Fruit fly (Drosophila melanogaster) whole organism, embryonic: ENCODE measurements around the gene CG13074.
A peak's percentile ranks its signal among the peaks of the same experiment; 100 is the strongest.

Experiments
- Ada2b ChIP-seq: fragments of 200-800 bp; sonication (Bioruptor generic); IDR thresholded peaks from 2 replicates; pipeline ENCODE4 v1.3.6; 2022; ENCODE audit warnings: missing biosample characterization, missing genetic modification characterization
- Atf6 ChIP-seq: fragments of 200-800 bp; sonication (Bioruptor generic); IDR thresholded peaks from 2 replicates; pipeline ENCODE4 v1.3.6; 2022; ENCODE audit warnings: missing biosample characterization, missing genetic modification characterization
- C15 ChIP-seq: fragments of 200-800 bp; sonication (Bioruptor generic); IDR thresholded peaks from 3 replicates; pipeline ENCODE4 v1.3.6; 2022; ENCODE audit warnings: missing biosample characterization, missing genetic modification characterization
- CG1024 ChIP-seq: fragments of 200-800 bp; sonication (Bioruptor generic); IDR thresholded peaks from 2 replicates; pipeline ENCODE4 v1.3.6; 2022; ENCODE audit warnings: missing biosample characterization, missing genetic modification characterization
- CG13287 ChIP-seq: fragments of 200-800 bp; sonication (Bioruptor generic); IDR thresholded peaks from 2 replicates; pipeline ENCODE4 v1.3.6; 2022; ENCODE audit warnings: missing biosample characterization, missing genetic modification characterization; ENCODE audit not compliant: partially characterized antibody
- CG13624 ChIP-seq: fragments of 200-800 bp; sonication (Bioruptor generic); optimal IDR thresholded peaks from 2 replicates; lab custom pipeline; 2016; ENCODE audit warnings: missing biosample characterization, missing genetic modification characterization
- CG14441 ChIP-seq: fragments of 200-800 bp; sonication (Bioruptor generic); IDR thresholded peaks from 2 replicates; pipeline ENCODE4 v1.3.6; 2022; ENCODE audit warnings: missing biosample characterization, missing genetic modification characterization
- CG14667 ChIP-seq: fragments of 200-800 bp; sonication (Bioruptor generic); IDR thresholded peaks from 2 replicates; pipeline ENCODE4 v1.3.6; 2022; ENCODE audit warnings: missing biosample characterization, missing genetic modification characterization
- CG14965 ChIP-seq: fragments of 200-800 bp; sonication (Bioruptor generic); optimal IDR thresholded peaks from 2 replicates; lab custom pipeline; 2016; ENCODE audit warnings: missing biosample characterization, missing genetic modification characterization, borderline replicate concordance
- CG15073 ChIP-seq: fragments of 200-800 bp; sonication (Bioruptor generic); optimal IDR thresholded peaks from 2 replicates; lab custom pipeline; 2016; ENCODE audit warnings: missing biosample characterization, missing genetic modification characterization
- CG17361 ChIP-seq: fragments of 200-800 bp; sonication (Bioruptor generic); IDR thresholded peaks from 3 replicates; pipeline ENCODE4 v1.3.6; 2022; ENCODE audit warnings: missing biosample characterization, missing genetic modification characterization
- CG2116 ChIP-seq: fragments of 200-800 bp; sonication (Bioruptor generic); optimal IDR thresholded peaks from 3 replicates; lab custom pipeline; 2018; ENCODE audit warnings: missing biosample characterization, mild to moderate bottlenecking, missing genetic modification characterization
- CG2712 ChIP-seq: fragments of 200-800 bp; optimal IDR thresholded peaks from 3 replicates; lab custom pipeline; 2019; ENCODE audit warnings: missing biosample characterization, mild to moderate bottlenecking, missing genetic modification characterization, moderate library complexity
- CG2889 ChIP-seq: fragments of 200-800 bp; sonication (Bioruptor generic); IDR thresholded peaks from 3 replicates; pipeline ENCODE4 v1.3.6; 2022; ENCODE audit warnings: missing biosample characterization, missing genetic modification characterization
- CG30403 ChIP-seq: fragments of 200-800 bp; sonication (Bioruptor generic); optimal IDR thresholded peaks from 3 replicates; lab custom pipeline; 2016; ENCODE audit warnings: missing biosample characterization, missing genetic modification characterization
- CG4404 ChIP-seq: fragments of 200-800 bp; sonication (Bioruptor generic); IDR thresholded peaks from 2 replicates; pipeline ENCODE4 v1.3.6; 2022; ENCODE audit warnings: missing biosample characterization, missing genetic modification characterization
- CG6654 ChIP-seq: fragments of 200-800 bp; sonication (Bioruptor generic); optimal IDR thresholded peaks from 2 replicates; lab custom pipeline; 2017; ENCODE audit warnings: missing biosample characterization, mild to moderate bottlenecking, missing genetic modification characterization
- CG9609 ChIP-seq: fragments of 200-800 bp; sonication (Bioruptor generic); optimal IDR thresholded peaks from 3 replicates; lab custom pipeline; 2016; ENCODE audit warnings: missing biosample characterization, missing genetic modification characterization
- CG9797 ChIP-seq: fragments of 200-800 bp; sonication (Bioruptor generic); optimal IDR thresholded peaks from 3 replicates; lab custom pipeline; 2018; ENCODE audit warnings: missing biosample characterization, mild to moderate bottlenecking, missing genetic modification characterization
- D19A ChIP-seq: fragments of 200-800 bp; optimal IDR thresholded peaks from 3 replicates; lab custom pipeline; 2019; ENCODE audit warnings: missing biosample characterization, mild to moderate bottlenecking, missing genetic modification characterization, moderate library complexity
- Dbx ChIP-seq: fragments of 200-800 bp; sonication (Bioruptor generic); IDR thresholded peaks from 3 replicates; pipeline ENCODE4 v1.3.6; 2022; ENCODE audit warnings: missing biosample characterization, missing genetic modification characterization
- Dek ChIP-seq: fragments of 200-800 bp; sonication (Bioruptor generic); optimal IDR thresholded peaks from 3 replicates; lab custom pipeline; 2019; ENCODE audit warnings: missing biosample characterization, mild to moderate bottlenecking, missing genetic modification characterization, moderate library complexity
- Gug ChIP-seq: fragments of 200-800 bp; sonication (Bioruptor generic); IDR thresholded peaks from 4 replicates; pipeline ENCODE4 v1.3.6; 2022; ENCODE audit warnings: missing biosample characterization, missing genetic modification characterization
- Hmr ChIP-seq: fragments of 200-800 bp; sonication (Bioruptor generic); optimal IDR thresholded peaks from 3 replicates; lab custom pipeline; 2017; ENCODE audit warnings: mild to moderate bottlenecking, missing biosample characterization, missing genetic modification reagents, missing genetic modification characterization
- Hmx ChIP-seq: fragments of 200-800 bp; sonication (Bioruptor generic); optimal IDR thresholded peaks from 2 replicates; lab custom pipeline; 2016; ENCODE audit warnings: missing biosample characterization, missing genetic modification characterization
- Max ChIP-seq: fragments of 200-800 bp; sonication (Bioruptor generic); optimal IDR thresholded peaks from 2 replicates; lab custom pipeline; 2016; ENCODE audit warnings: missing biosample characterization, mild to moderate bottlenecking, missing genetic modification characterization
- Med ChIP-seq: fragments of 200-800 bp; sonication (Bioruptor generic); peaks from one replicate; lab custom pipeline; 2016; ENCODE audit warnings: missing biosample characterization, missing genetic modification characterization, mild to moderate bottlenecking, inconsistent platforms, moderate library complexity
- Mrtf ChIP-seq: fragments of 200-800 bp; sonication (Bioruptor generic); IDR thresholded peaks from 3 replicates; pipeline ENCODE4 v1.3.6; 2022; ENCODE audit warnings: missing biosample characterization, missing genetic modification characterization
- NC2α ChIP-seq: fragments of 200-800 bp; sonication (Bioruptor generic); optimal IDR thresholded peaks from 2 replicates; lab custom pipeline; 2016; ENCODE audit warnings: missing biosample characterization, missing genetic modification characterization
- NC2β ChIP-seq: fragments of 200-800 bp; sonication (Bioruptor generic); optimal IDR thresholded peaks from 2 replicates; lab custom pipeline; 2016; ENCODE audit warnings: missing biosample characterization, missing genetic modification characterization
- Sin3A ChIP-seq: fragments of >200 bp; optimal IDR thresholded peaks from 2 replicates; lab custom pipeline; 2018
- Sox102F ChIP-seq: fragments of 200-800 bp; sonication (Bioruptor generic); optimal IDR thresholded peaks from 2 replicates; lab custom pipeline; 2018; ENCODE audit warnings: missing biosample characterization, mild to moderate bottlenecking, missing genetic modification characterization, moderate library complexity
- Sry-δ ChIP-seq: fragments of 200-800 bp; sonication (Bioruptor generic); optimal IDR thresholded peaks from 2 replicates; lab custom pipeline; 2016; ENCODE audit warnings: missing biosample characterization, missing genetic modification characterization
- Xbp1 ChIP-seq: fragments of 200-800 bp; sonication (Bioruptor generic); optimal IDR thresholded peaks from 3 replicates; lab custom pipeline; 2016; ENCODE audit warnings: missing biosample characterization, mild to moderate bottlenecking, missing genetic modification characterization
- YL-1 ChIP-seq: fragments of 200-800 bp; sonication (Bioruptor generic); optimal IDR thresholded peaks from 3 replicates; lab custom pipeline; 2017; ENCODE audit warnings: missing biosample characterization, mild to moderate bottlenecking, missing genetic modification characterization
- amos ChIP-seq: fragments of 200-800 bp; sonication (Bioruptor generic); IDR thresholded peaks from 2 replicates; pipeline ENCODE4 v1.3.6; 2022; ENCODE audit warnings: missing biosample characterization, missing genetic modification characterization; ENCODE audit not compliant: partially characterized antibody
- ase ChIP-seq: fragments of 200-800 bp; sonication (Bioruptor generic); IDR thresholded peaks from 3 replicates; pipeline ENCODE4 v1.3.6; 2022; ENCODE audit warnings: missing biosample characterization, missing genetic modification characterization
- cwo ChIP-seq: fragments of 200-800 bp; sonication (Bioruptor generic); optimal IDR thresholded peaks from 3 replicates; lab custom pipeline; 2017; ENCODE audit warnings: missing biosample characterization, missing genetic modification characterization, mild to moderate bottlenecking, moderate library complexity, missing genetic modification reagents
- dmrt11E ChIP-seq: fragments of 200-800 bp; sonication (Bioruptor generic); optimal IDR thresholded peaks from 3 replicates; lab custom pipeline; 2018; ENCODE audit warnings: missing biosample characterization, mild to moderate bottlenecking, missing genetic modification characterization, moderate library complexity
- dmrt99B ChIP-seq: fragments of 200-800 bp; sonication (Bioruptor generic); optimal IDR thresholded peaks from 2 replicates; lab custom pipeline; 2018; ENCODE audit warnings: missing biosample characterization, mild to moderate bottlenecking, missing genetic modification characterization, moderate library complexity
- fu2 ChIP-seq: fragments of 200-800 bp; sonication (Bioruptor generic); optimal IDR thresholded peaks from 2 replicates; lab custom pipeline; 2016; ENCODE audit warnings: missing biosample characterization, missing genetic modification characterization
- lmd ChIP-seq: fragments of 200-800 bp; sonication (Bioruptor generic); IDR thresholded peaks from 2 replicates; pipeline ENCODE4 v1.3.6; 2022; ENCODE audit warnings: missing biosample characterization, missing genetic modification characterization
- nerfin-1 ChIP-seq: fragments of 200-800 bp; sonication (Bioruptor generic); optimal IDR thresholded peaks from 3 replicates; lab custom pipeline; 2019; ENCODE audit warnings: missing biosample characterization, mild to moderate bottlenecking, missing genetic modification characterization, moderate library complexity
- nerfin-2 ChIP-seq: fragments of 200-800 bp; sonication (Bioruptor generic); IDR thresholded peaks from 2 replicates; pipeline ENCODE4 v1.3.6; 2022; ENCODE audit warnings: missing biosample characterization, missing genetic modification characterization; ENCODE audit not compliant: partially characterized antibody
- pnt ChIP-seq: fragments of 200-800 bp; sonication (Bioruptor generic); optimal IDR thresholded peaks from 3 replicates; lab custom pipeline; 2016; ENCODE audit warnings: missing biosample characterization, missing genetic modification characterization
- sd ChIP-seq: fragments of 200-800 bp; sonication (Bioruptor generic); optimal IDR thresholded peaks from 3 replicates; lab custom pipeline; 2018; ENCODE audit warnings: missing biosample characterization, mild to moderate bottlenecking, missing genetic modification characterization, moderate library complexity
- stwl ChIP-seq: fragments of 200-800 bp; sonication (Bioruptor generic); optimal IDR thresholded peaks from 3 replicates; lab custom pipeline; 2018; ENCODE audit warnings: missing biosample characterization, mild to moderate bottlenecking, missing genetic modification characterization, moderate library complexity
- toy ChIP-seq: fragments of 200-800 bp; sonication (Bioruptor generic); IDR thresholded peaks from 2 replicates; pipeline ENCODE4 v1.3.6; 2022; ENCODE audit warnings: missing biosample characterization, missing genetic modification characterization
- unc-4 ChIP-seq: fragments of 200-800 bp; sonication (Bioruptor generic); IDR thresholded peaks from 2 replicates; pipeline ENCODE4 v1.3.6; 2022; ENCODE audit warnings: missing biosample characterization, missing genetic modification characterization; ENCODE audit not compliant: partially characterized antibody
- yki ChIP-seq: fragments of >200 bp; optimal IDR thresholded peaks from 3 replicates; lab custom pipeline; 2018

The CG13074 gene

DNA sequence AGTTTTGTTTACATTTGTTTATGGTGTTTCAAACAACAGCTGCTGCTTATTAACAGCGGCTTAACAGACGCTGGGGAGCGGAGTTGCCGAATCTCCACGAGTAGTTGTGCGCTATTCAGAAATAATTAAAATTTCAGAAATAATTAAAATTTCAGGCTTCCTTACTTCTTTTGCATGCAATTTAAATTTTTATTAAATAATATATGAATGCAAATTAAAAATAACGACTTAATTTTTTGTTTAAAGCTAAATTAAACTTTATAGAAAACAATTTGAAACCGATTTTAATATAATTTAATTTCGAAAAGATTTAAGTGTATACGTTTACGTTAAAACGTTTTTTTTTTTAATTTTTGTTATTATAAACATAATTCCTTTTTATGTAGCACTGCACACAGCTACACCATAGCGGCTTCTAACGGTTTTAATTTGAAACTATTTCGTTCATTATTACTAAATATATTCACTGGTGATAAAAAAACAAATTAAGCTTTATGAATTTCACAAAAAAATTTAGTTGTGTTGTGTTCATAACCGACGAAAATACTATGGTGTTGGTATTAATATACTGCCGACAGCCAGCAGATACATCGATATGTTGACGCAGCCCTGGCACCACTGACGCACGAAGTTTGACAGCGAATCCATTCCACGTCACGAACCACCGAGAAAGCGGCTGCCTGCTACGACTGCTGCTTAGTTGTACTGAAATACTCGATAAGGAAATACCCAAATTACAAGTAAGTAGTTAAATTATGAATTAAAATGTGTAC, 31.9 kb upstream of the CG13074 start, which contains the start of gene SsRbeta:
SsRbeta (plus strand) TSS at position 645 of the 773 bp plus-strand sequence.
- no peak for TF ChIP-seq CG14965 (GFP tag; lab: Kevin White, UChicago)
- no peak for TF ChIP-seq toy (GFP tag; lab: Robert Waterston, UW)
- peak; percentile 23 for TF ChIP-seq CG14667 (GFP tag; lab: Robert Waterston, UW)
- TF ChIP-seq ase (GFP tag; lab: Robert Waterston, UW) = peak; percentile 74; the same call in 2 of the 3 replicates
- peak; percentile 3; the same call in 1 of the 3 replicates for TF ChIP-seq CG2889 (GFP tag; lab: Robert Waterston, UW)
- peak; percentile 81 for TF ChIP-seq CG17361 (GFP tag; lab: Robert Waterston, UW)
- TF ChIP-seq Med (GFP tag; lab: Kevin White, UChicago) = peak; percentile 91
- peak; percentile 4; the same call in 1 of the 2 replicates for TF ChIP-seq lmd
- TF ChIP-seq yki (lab: Kevin White, UChicago) = no peak
- peak; percentile 43 for TF ChIP-seq CG14441
- TF ChIP-seq Ada2b (GFP tag; lab: Robert Waterston, UW) = peak; percentile 38; the same call in 1 of the 2 replicates
- peak; percentile 20; the same call in 2 of the 3 replicates for TF ChIP-seq Dbx (GFP tag; lab: Robert Waterston, UW)
- TF ChIP-seq CG2712 (tag; lab: Kevin White, UChicago) = peak; percentile 14
- peak; percentile 4 for TF ChIP-seq Hmr (GFP tag; lab: Kevin White, UChicago)
- peak; percentile 50; the same call in 1 of the 3 replicates for TF ChIP-seq Mrtf (GFP tag; lab: Robert Waterston, UW)
- no peak for TF ChIP-seq fu2
- TF ChIP-seq CG1024 (GFP tag; lab: Robert Waterston, UW) = peak; percentile 61; the same call in 1 of the 2 replicates
- no peak for TF ChIP-seq C15 (GFP tag; lab: Robert Waterston, UW)
- TF ChIP-seq CG4404 (GFP tag; lab: Robert Waterston, UW) = no peak; the same call in 1 of the 2 replicates
- TF ChIP-seq Atf6 (GFP tag; lab: Robert Waterston, UW) = no peak
- peak; percentile 90 for TF ChIP-seq YL-1 (GFP tag; lab: Kevin White, UChicago)
- peak; percentile 23 for TF ChIP-seq CG9609 (GFP tag; lab: Kevin White, UChicago)
- no peak for TF ChIP-seq CG6654 (GFP tag; lab: Kevin White, UChicago)
- peak; percentile 61 for TF ChIP-seq stwl (tag; lab: Kevin White, UChicago)
- peak; percentile 50 for TF ChIP-seq CG9797
- no peak for TF ChIP-seq Dek (tag; lab: Kevin White, UChicago)
- TF ChIP-seq NC2β = peak; percentile 61
- peak; percentile 69 for TF ChIP-seq unc-4
- peak; percentile 37 for TF ChIP-seq Sin3A (lab: Kevin White, UChicago)
- TF ChIP-seq Gug = peak; percentile 71
- peak; percentile 56 for TF ChIP-seq CG2116 (GFP tag; lab: Kevin White, UChicago)
- TF ChIP-seq CG30403 = peak; percentile 55
- peak; percentile 13 for TF ChIP-seq dmrt99B
- TF ChIP-seq dmrt11E (tag; lab: Kevin White, UChicago) = peak; percentile 38
- TF ChIP-seq pnt (GFP tag; lab: Kevin White, UChicago) = no peak
- peak; percentile 31 for TF ChIP-seq D19A (tag; lab: Kevin White, UChicago)
- TF ChIP-seq Sry-δ (GFP tag; lab: Kevin White, UChicago) = peak; percentile 60
- no peak for TF ChIP-seq CG15073 (GFP tag; lab: Kevin White, UChicago)
- TF ChIP-seq CG13624 = peak; percentile 43
- TF ChIP-seq Xbp1 = peak; percentile 48
- no peak for TF ChIP-seq Max (GFP tag; lab: Kevin White, UChicago)
- TF ChIP-seq nerfin-1 (tag; lab: Kevin White, UChicago) = no peak
- no peak for TF ChIP-seq Hmx (GFP tag; lab: Kevin White, UChicago)
- TF ChIP-seq amos (GFP tag; lab: Robert Waterston, UW) = peak; percentile 88; the same call in 1 of the 2 replicates
- peak; percentile 51 for TF ChIP-seq Sox102F (GFP tag; lab: Kevin White, UChicago)
- TF ChIP-seq cwo = no peak
- no peak for TF ChIP-seq sd (tag; lab: Kevin White, UChicago)
- no peak for TF ChIP-seq NC2α (GFP tag; lab: Kevin White, UChicago)
- TF ChIP-seq CG13287 (GFP tag; lab: Robert Waterston, UW) = peak; percentile 79
- peak; percentile 45 for TF ChIP-seq nerfin-2
